Worm (Caenorhabditis elegans) whole organism, late embryonic: ENCODE results near the gene him-6.

Source experiments
- C08G9.2 ChIP-seq: sonication (generic microtip); optimal IDR thresholded peaks from 2 replicates; lab custom pipeline; 2016; ENCODE audit warnings: mild to moderate bottlenecking, missing genetic modification characterization, moderate library complexity, missing compliant biosample characterization
- F13H6.1 ChIP-seq: sonication (generic microtip); optimal IDR thresholded peaks from 2 replicates; lab custom pipeline; 2016; ENCODE audit warnings: missing genetic modification characterization, missing compliant biosample characterization
- T23F11.4 ChIP-seq: fragments of 200-800 bp; sonication (Bioruptor generic); optimal IDR thresholded peaks from 2 replicates; lab custom pipeline; 2018; ENCODE audit warnings: mild to moderate bottlenecking, missing genetic modification characterization, missing compliant biosample characterization
- ceh-24 ChIP-seq: sonication (generic microtip); optimal IDR thresholded peaks from 2 replicates; lab custom pipeline; 2016; ENCODE audit warnings: mild to moderate bottlenecking, missing genetic modification characterization, missing compliant biosample characterization
- ceh-48 ChIP-seq: sonication (generic microtip); optimal IDR thresholded peaks from 2 replicates; lab custom pipeline; 2016; ENCODE audit warnings: missing genetic modification characterization, inconsistent platforms, missing compliant biosample characterization
- ceh-6 ChIP-seq: fragments of 200-800 bp; sonication (Bioruptor generic); optimal IDR thresholded peaks from 2 replicates; lab custom pipeline; 2018; ENCODE audit warnings: mild to moderate bottlenecking, missing genetic modification characterization, missing compliant biosample characterization
- ceh-9 ChIP-seq: sonication (generic microtip); optimal IDR thresholded peaks from 2 replicates; lab custom pipeline; 2016; ENCODE audit warnings: mild to moderate bottlenecking, missing genetic modification characterization, inconsistent platforms, missing compliant biosample characterization
- dve-1 ChIP-seq: sonication (generic microtip); optimal IDR thresholded peaks from 2 replicates; lab custom pipeline; 2017; ENCODE audit warnings: antibody characterized with exemption, mild to moderate bottlenecking, missing genetic modification characterization, missing compliant biosample characterization
- ets-4 ChIP-seq: sonication (generic microtip); optimal IDR thresholded peaks from 2 replicates; lab custom pipeline; 2016; ENCODE audit warnings: missing genetic modification characterization, missing compliant biosample characterization
- gmeb-2 ChIP-seq: sonication (generic microtip); optimal IDR thresholded peaks from 2 replicates; lab custom pipeline; 2016; ENCODE audit warnings: missing genetic modification characterization, inconsistent platforms, missing compliant biosample characterization
- hlh-13 ChIP-seq: fragments of 200-800 bp; sonication (Bioruptor generic); optimal IDR thresholded peaks from 2 replicates; lab custom pipeline; 2018; ENCODE audit warnings: mild to moderate bottlenecking, missing genetic modification characterization, missing compliant biosample characterization
- hlh-6 ChIP-seq: sonication (generic microtip); optimal IDR thresholded peaks from 2 replicates; lab custom pipeline; 2016; ENCODE audit warnings: missing genotype, missing genetic modification characterization, missing compliant biosample characterization
- lin-11 ChIP-seq: fragments of 200-800 bp; sonication (Bioruptor generic); optimal IDR thresholded peaks from 2 replicates; lab custom pipeline; 2018; ENCODE audit warnings: mild to moderate bottlenecking, missing genetic modification characterization, missing compliant biosample characterization
- madf-2 ChIP-seq: sonication (generic microtip); optimal IDR thresholded peaks from 2 replicates; lab custom pipeline; 2017; ENCODE audit warnings: missing genetic modification characterization, missing compliant biosample characterization
- pha-4 ChIP-seq: fragments of 150-350 bp; optimal IDR thresholded peaks from 2 replicates; lab custom pipeline; 2018; ENCODE audit warnings: missing biosample characterization, missing genetic modification reagents, missing genetic modification characterization
- unc-3 ChIP-seq, 2 experiments: fragments of 200-800 bp in 1 of 2; sonication (Bioruptor generic) in 1 of 2; sonication (generic microtip) in 1 of 2; conservative IDR thresholded peaks in 1 of 2; optimal IDR thresholded peaks in 1 of 2; 2 replicates each; pipeline versions ENCODE4 v1.3.6 to Lab custom; 2016 to 2022; ENCODE audit warnings: missing compliant biosample characterization in 2 of 2, missing genetic modification characterization in 2 of 2, missing genetic modification reagents in 1 of 2
- unc-42 ChIP-seq: sonication (generic microtip); optimal IDR thresholded peaks from 2 replicates; lab custom pipeline; 2016; ENCODE audit warnings: missing genotype, missing genetic modification characterization, missing compliant biosample characterization

The him-6 gene

DNA sequence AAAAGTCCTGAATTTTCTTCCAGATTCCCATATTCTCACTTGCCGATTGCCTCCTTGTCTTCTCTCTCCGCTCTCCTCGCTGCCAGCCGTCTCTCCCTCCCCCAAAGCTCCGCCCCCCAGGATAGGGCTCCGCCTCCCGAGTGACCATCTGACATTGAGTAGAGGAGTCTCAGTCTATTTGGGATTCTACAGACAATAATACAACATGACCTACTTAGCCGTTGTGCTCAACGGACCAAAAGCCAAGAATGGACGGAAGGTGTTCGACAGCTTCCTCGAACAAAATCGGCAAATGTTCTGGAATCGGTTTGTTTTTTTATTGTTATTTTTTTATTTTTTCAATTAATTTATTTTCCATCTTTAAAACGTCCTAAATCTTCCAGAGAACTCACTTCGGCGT lies 51.4 kb downstream of the him-6 start, which contains the start of gene ham-1:
Gene ham-1, plus strand, starts transcription at position 173 of the 400 bp plus-strand sequence.
- TF ChIP-seq gmeb-2 (tag; lab: Kevin White, UChicago) (no peak), madf-2 (tag; lab: Kevin White, UChicago) (no peak), lin-11 (no peak), unc-42 (tag; lab: Kevin White, UChicago) (no peak), pha-4 (tag; lab: Kevin White, UChicago) (no peak), hlh-6 (tag; lab: Kevin White, UChicago) (no peak), hlh-13 (GFP tag; lab: Kevin White, UChicago) (no peak), ets-4 (tag; lab: Kevin White, UChicago) (no peak), ceh-24 (tag; lab: Kevin White, UChicago) (no peak), unc-3 (GFP tag; conservative IDR thresholded peaks at IDR 0.05; lab: Robert Waterston, UW) (no peak), unc-3 (tag; optimal IDR thresholded peaks at IDR 0.05; lab: Kevin White, UChicago) (no peak), ceh-6 (GFP tag; lab: Kevin White, UChicago) (no peak), F13H6.1 (tag; lab: Kevin White, UChicago) (no peak), ceh-48 (tag; lab: Kevin White, UChicago) (no peak), ceh-9 (tag; lab: Kevin White, UChicago) (no peak)

DNA sequence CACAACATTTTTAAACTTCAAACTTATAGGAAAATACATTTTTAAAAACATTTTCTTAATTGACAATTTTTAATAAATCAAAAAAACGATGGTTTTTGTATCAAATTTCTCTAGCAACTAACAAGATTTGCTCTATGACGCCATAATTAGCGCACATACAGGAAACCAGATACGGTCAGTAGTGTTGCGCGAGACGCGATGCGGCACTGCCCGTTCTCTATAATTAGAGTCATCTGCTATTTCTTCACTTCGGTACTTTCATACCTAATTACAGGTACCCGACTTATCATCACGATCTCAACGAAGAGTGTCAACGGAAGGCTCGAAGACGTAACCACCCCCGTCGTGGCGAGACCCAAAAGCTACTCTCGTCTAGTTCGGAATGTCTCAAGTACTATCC lies 54.0 kb downstream of the him-6 start:
- TF ChIP-seq T23F11.4 (no peak), C08G9.2 (no peak), dve-1 (no peak)
